Worm (Caenorhabditis elegans) whole organism, L2 larva: ENCODE measurements around the gene clec-79.

Experiments
- F13H6.1 ChIP-seq: sonication (generic microtip); optimal IDR thresholded peaks from 2 replicates; lab custom pipeline; 2016; ENCODE audit warnings: missing genetic modification characterization, missing compliant biosample characterization
- alr-1 ChIP-seq: fragments of 150-350 bp; optimal IDR thresholded peaks from 2 replicates; lab custom pipeline; 2014; ENCODE audit warnings: missing biosample characterization, missing genetic modification characterization
- aly-2 ChIP-seq: fragments of 150-350 bp; optimal IDR thresholded peaks from 2 replicates; lab custom pipeline; 2014; ENCODE audit warnings: missing biosample characterization, missing genetic modification characterization
- ama-1 ChIP-seq: fragments of 150-350 bp; optimal IDR thresholded peaks from 2 replicates; lab custom pipeline; 2018; ENCODE audit warnings: inconsistent platforms
- blmp-1 ChIP-seq: sonication (generic microtip); optimal IDR thresholded peaks from 2 replicates; lab custom pipeline; 2017; ENCODE audit warnings: missing genetic modification characterization, mild to moderate bottlenecking, missing compliant biosample characterization, antibody characterized with exemption, moderate library complexity; ENCODE audit not compliant: insufficient read depth
- ceh-16 ChIP-seq: fragments of 150-350 bp; optimal IDR thresholded peaks from 2 replicates; lab custom pipeline; 2014; ENCODE audit warnings: missing biosample characterization, missing genetic modification characterization
- dmd-4 ChIP-seq: sonication (generic microtip); optimal IDR thresholded peaks from 2 replicates; lab custom pipeline; 2017; ENCODE audit warnings: missing biosample characterization, missing genetic modification characterization
- egl-27 ChIP-seq: sonication (generic microtip); optimal IDR thresholded peaks from 3 replicates; lab custom pipeline; 2017; ENCODE audit warnings: missing biosample characterization, missing genetic modification reagents, missing genetic modification characterization
- elt-3 ChIP-seq: sonication (generic microtip); optimal IDR thresholded peaks from 2 replicates; lab custom pipeline; 2017; ENCODE audit warnings: missing biosample characterization, missing genetic modification characterization
- fos-1 ChIP-seq: fragments of 150-350 bp; optimal IDR thresholded peaks from 2 replicates; lab custom pipeline; 2014; ENCODE audit warnings: missing biosample characterization, missing genetic modification characterization
- gmeb-1 ChIP-seq: fragments of 150-350 bp; optimal IDR thresholded peaks from 2 replicates; lab custom pipeline; 2014; ENCODE audit warnings: missing biosample characterization, missing genetic modification characterization
- lin-11 ChIP-seq: fragments of 150-350 bp; sonication (generic microtip); optimal IDR thresholded peaks from 2 replicates; lab custom pipeline; 2014; ENCODE audit warnings: missing biosample characterization, missing genetic modification characterization, inconsistent platforms, mixed read lengths
- lin-39 ChIP-seq: fragments of 150-350 bp; optimal IDR thresholded peaks from 2 replicates; lab custom pipeline; 2014; ENCODE audit warnings: missing biosample characterization, missing genetic modification reagents, missing genetic modification characterization
- mab-5 ChIP-seq: fragments of 150-350 bp; optimal IDR thresholded peaks from 2 replicates; lab custom pipeline; 2014; ENCODE audit warnings: missing biosample characterization, missing genetic modification characterization
- mdl-1 ChIP-seq, 2 experiments: fragments of 150-350 bp in 1 of 2; sonication (generic microtip) in 1 of 2; optimal IDR thresholded peaks; 2 replicates each; lab custom pipeline; 2017; ENCODE audit warnings: missing biosample characterization in 2 of 2, missing genetic modification characterization in 2 of 2
- nhr-12 ChIP-seq: fragments of 150-350 bp; optimal IDR thresholded peaks from 2 replicates; lab custom pipeline; 2014; ENCODE audit warnings: missing biosample characterization, missing genetic modification characterization
- nhr-129 ChIP-seq: fragments of 150-350 bp; optimal IDR thresholded peaks from 2 replicates; lab custom pipeline; 2014; ENCODE audit warnings: missing biosample characterization, missing genetic modification characterization
- nhr-23 ChIP-seq: fragments of 150-350 bp; optimal IDR thresholded peaks from 2 replicates; lab custom pipeline; 2014; ENCODE audit warnings: missing biosample characterization, missing genetic modification reagents, missing genetic modification characterization
- peb-1 ChIP-seq: fragments of 150-350 bp; optimal IDR thresholded peaks from 2 replicates; lab custom pipeline; 2014; ENCODE audit warnings: missing biosample characterization, missing genetic modification characterization
- sma-3 ChIP-seq: sonication (generic microtip); optimal IDR thresholded peaks from 2 replicates; lab custom pipeline; 2016; ENCODE audit warnings: missing genetic modification reagents, missing genetic modification characterization, missing compliant biosample characterization
- sma-9 ChIP-seq, 2 experiments: fragments of 150-350 bp in 1 of 2; sonication (generic microtip) in 1 of 2; optimal IDR thresholded peaks; 2 replicates each; lab custom pipeline; 2014 to 2016; ENCODE audit warnings: missing genetic modification characterization in 2 of 2, mild to moderate bottlenecking in 1 of 2, missing biosample characterization in 1 of 2, missing compliant biosample characterization in 1 of 2, missing genetic modification reagents in 1 of 2, moderate library complexity in 1 of 2
- unc-39 ChIP-seq: fragments of 150-350 bp; optimal IDR thresholded peaks from 2 replicates; lab custom pipeline; 2014; ENCODE audit warnings: missing biosample characterization, missing genetic modification characterization
- unc-62 ChIP-seq: fragments of 150-350 bp; optimal IDR thresholded peaks from 2 replicates; lab custom pipeline; 2014; ENCODE audit warnings: missing biosample characterization, missing genetic modification reagents, missing genetic modification characterization
- zag-1 ChIP-seq: fragments of 150-350 bp; optimal IDR thresholded peaks from 2 replicates; lab custom pipeline; 2014; ENCODE audit warnings: missing biosample characterization, missing genetic modification characterization

Gene clec-79

DNA sequence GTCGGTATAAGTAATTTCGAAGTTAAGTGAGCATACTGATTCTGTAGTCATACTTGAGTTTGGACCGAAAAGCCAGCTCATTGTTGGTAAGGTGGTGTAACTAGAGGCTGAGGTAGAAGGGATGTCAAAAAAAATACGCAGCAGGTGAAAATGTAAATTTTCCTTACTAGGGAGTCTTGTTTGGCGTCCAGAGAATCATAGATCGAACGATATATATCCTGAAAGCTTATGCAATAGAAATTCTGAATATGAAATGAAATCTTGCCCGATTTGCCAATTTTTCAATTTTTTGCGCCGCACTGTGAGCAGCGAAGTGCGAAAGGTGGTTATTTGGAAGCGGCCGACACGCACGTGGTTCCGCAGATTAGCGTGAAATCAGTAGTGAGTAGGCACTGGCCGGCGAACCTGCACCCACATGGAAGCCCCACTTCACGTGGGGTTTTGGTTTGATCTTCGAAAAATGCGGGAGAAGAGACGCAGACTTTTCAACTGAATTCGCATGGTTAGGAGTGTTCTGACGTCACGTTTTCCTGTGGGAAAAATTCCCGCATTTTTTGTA, 4.9 kb downstream of the clec-79 start, which contains the start of gene srh-220:
TSS of gene srh-220 (minus strand) at position 51 of the 559 bp plus-strand sequence.
- TF ChIP-seq mab-5 = no peak
- TF ChIP-seq, all 48 proteins: peak for 0

DNA sequence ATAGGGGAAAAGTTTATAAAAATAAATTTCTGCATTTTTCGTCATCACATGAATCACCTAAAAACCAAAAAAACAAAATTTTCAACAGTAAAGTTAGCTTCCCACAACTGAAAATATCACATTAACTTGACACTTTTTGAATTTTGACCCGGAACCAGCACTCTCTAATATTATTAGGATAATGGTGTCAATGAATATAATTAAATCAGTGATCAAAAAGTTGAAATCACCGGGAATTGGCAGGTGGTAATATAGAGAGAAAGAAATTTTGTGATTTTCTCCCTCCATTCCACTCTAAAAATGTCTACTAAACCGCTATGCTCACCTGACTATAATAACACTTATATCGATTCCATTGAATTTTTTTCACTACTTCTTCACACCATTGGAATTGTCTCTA, 6.4 kb downstream of the clec-79 start, which contains the start of gene srh-222:
TSS of gene srh-222 (plus strand) at position 301 of the 400 bp plus-strand sequence.
- TF ChIP-seq F13H6.1 (tag; lab: Kevin White, UChicago) = no peak
- no peak for TF ChIP-seq nhr-129
- TF ChIP-seq blmp-1 (tag; lab: Kevin White, UChicago) = no peak

DNA sequence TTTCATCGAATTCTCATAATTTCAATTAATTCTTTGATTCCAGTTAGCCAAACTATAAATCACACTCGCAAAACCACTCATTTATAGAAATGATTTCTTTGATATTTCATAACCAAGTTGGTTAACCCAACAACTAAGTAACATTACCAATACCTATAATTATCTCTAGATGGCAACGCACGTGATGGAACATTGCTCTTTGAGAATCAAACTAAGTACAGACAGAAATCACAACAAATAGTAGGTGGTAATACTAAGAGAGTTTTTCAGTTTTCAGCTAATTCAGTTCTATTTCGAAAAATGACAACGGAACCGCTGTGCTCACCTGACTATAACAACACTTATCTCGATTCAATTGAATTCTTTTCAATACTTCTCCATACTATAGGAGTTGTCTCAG, 8.5 kb downstream of the clec-79 start, which contains the start of gene srh-223:
TSS of gene srh-223 (plus strand) at position 301 of the 400 bp plus-strand sequence.
- TF ChIP-seq nhr-23 (tag; lab: Kevin White, UChicago) (no peak), alr-1 (no peak), unc-62 (GFP tag; lab: Kevin White, UChicago) (no peak), zag-1 (tag; lab: Kevin White, UChicago) (no peak), sma-3 (no peak), lin-11 (tag; lab: Kevin White, UChicago) (no peak), aly-2 (tag; lab: Kevin White, UChicago) (no peak), peb-1 (tag; lab: Kevin White, UChicago) (no peak), elt-3 (no peak), dmd-4 (tag; lab: Kevin White, UChicago) (no peak), gmeb-1 (tag; lab: Kevin White, UChicago) (no peak)

DNA sequence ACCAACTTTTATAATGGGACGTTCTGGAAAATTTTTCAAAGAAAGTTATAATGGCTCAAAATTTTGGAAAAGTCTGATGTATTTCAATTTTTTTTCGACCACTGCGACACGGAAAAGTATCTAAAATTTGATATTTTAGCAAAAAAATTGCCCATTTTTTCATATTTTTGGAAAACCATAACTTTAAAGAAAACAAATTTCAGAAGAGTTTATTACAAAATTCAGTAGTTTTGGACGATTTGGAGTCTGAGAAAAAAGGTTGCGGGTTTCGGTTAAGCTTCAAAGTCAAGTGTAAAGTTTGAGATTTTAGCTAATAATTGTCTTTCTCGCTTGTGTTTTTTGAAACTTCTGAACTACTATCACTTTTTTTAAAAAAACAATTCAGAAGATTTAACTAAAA, 15.0 kb downstream of the clec-79 start:
- no peak for TF ChIP-seq blmp-1 (tag; lab: Kevin White, UChicago)
- no peak for TF ChIP-seq peb-1 (tag; lab: Kevin White, UChicago)
- no peak for TF ChIP-seq ceh-16

DNA sequence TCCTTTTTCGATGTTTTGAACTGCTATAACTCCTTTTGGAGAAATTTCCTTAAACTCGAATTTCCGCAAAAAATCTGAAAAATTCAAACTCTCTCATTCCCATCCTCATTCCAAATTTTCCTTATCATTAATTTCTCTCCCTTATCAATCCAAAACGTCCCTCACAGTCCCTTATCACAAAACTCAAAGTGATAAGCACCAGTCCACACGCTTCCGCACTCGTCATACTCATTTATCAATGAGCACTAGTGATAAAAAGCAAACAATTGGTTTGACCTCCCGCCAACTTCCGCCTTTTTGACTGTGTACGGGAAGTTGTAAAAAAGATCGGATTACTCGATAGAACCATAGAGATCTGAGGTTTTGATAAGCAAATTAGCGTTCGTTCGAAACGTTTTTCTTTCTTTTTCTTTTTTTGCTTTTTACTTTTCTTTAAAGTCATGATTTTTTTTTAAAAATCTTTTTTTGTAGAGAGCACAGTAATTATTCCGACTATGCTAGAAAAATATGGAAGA, 15.5 kb downstream of the clec-79 start, which contains the start of gene clec-78:
TSS of gene clec-78 (plus strand) at position 465 of the 515 bp plus-strand sequence.
- TF ChIP-seq elt-3 (no peak), sma-9 (GFP tag; optimal IDR thresholded peaks at IDR 0.05; lab: Kevin White, UChicago) (peak; percentile 65), sma-9 (tag; optimal IDR thresholded peaks at IDR 0.05; lab: Kevin White, UChicago) (no peak), egl-27 (tag; lab: Kevin White, UChicago) (peak; percentile 45), fos-1 (tag; lab: Kevin White, UChicago) (peak; percentile 100), dmd-4 (tag; lab: Kevin White, UChicago) (no peak), gmeb-1 (tag; lab: Kevin White, UChicago) (peak; percentile 62)

DNA sequence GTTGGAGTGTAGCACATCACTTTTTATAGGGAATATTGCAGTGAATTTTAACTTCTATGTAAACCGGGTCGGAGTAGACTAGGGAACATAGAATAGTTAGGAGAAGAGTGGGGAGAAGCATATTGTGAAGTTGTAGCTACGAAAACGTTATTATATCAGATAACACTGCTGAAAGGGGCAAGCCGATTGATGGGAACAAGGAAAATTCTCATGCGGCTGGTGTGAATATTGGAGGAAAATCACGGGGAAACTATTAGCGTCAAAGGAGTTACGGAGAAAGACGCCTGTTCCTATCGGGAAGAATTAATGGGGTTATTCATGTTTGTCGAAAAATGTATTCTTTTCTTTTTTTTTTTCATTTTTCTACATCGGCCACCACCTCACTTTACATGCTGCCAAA, 20.1 kb downstream of the clec-79 start, which contains the start of gene F47C12.6:
TSS of gene F47C12.6 (minus strand) at position 101 of the 400 bp plus-strand sequence.
- no peak for TF ChIP-seq nhr-23 (tag; lab: Kevin White, UChicago)
- TF ChIP-seq unc-62 (GFP tag; lab: Kevin White, UChicago) = no peak
- TF ChIP-seq ama-1 (lab: Kevin White, UChicago) = no peak
- TF ChIP-seq unc-39 (tag; lab: Kevin White, UChicago) = no peak
- TF ChIP-seq lin-39 (tag; lab: Kevin White, UChicago) = no peak
- TF ChIP-seq gmeb-1 (tag; lab: Kevin White, UChicago) = no peak
- no peak for TF ChIP-seq mdl-1 (tag; optimal IDR thresholded peaks at IDR 0.05; lab: Kevin White, UChicago)
- TF ChIP-seq nhr-129 = no peak
- TF ChIP-seq sma-9 (GFP tag; optimal IDR thresholded peaks at IDR 0.05; lab: Kevin White, UChicago) = no peak
- no peak for TF ChIP-seq sma-9 (tag; optimal IDR thresholded peaks at IDR 0.05; lab: Kevin White, UChicago)
- no peak for TF ChIP-seq nhr-12 (tag; lab: Kevin White, UChicago)
- no peak for TF ChIP-seq mab-5
- TF ChIP-seq dmd-4 (tag; lab: Kevin White, UChicago) = no peak

DNA sequence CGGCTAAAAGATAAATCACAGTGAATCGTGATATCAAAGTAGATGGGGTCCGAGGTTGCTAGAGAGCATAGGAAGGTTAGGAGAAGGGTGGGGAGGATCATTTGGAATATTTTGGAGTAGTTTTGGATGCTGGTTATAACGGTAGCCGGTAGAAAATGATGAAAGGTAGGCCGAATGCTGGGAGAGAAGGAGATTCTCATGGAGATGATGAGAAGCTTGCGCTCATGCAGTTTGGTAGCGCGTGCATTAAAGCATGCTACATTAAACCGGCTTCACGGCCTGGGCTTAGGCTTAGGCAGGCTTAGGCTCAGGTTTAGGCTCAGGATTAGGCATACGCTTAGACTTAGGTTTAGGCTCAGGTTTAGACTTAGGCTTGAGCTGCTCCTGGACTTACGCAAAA, 21.2 kb downstream of the clec-79 start, which contains the start of gene F47C12.13:
TSS of gene F47C12.13 (minus strand) at position 101 of the 400 bp plus-strand sequence.
- TF ChIP-seq mdl-1 (tag; optimal IDR thresholded peaks at IDR 0.05; lab: Kevin White, UChicago) (no peak), F13H6.1 (tag; lab: Kevin White, UChicago) (no peak), unc-39 (tag; lab: Kevin White, UChicago) (no peak)
